Fruit fly (Drosophila melanogaster) whole organism, prepupa: ENCODE data around the gene CG32071.
A peak's percentile ranks its signal among the peaks of the same experiment; 100 is the strongest.

Experiments
- Blimp-1 ChIP-seq: fragments of 200-800 bp; sonication (Bioruptor generic); optimal IDR thresholded peaks from 3 replicates; lab custom pipeline; 2017; ENCODE audit warnings: missing biosample characterization, missing genetic modification characterization, mild to moderate bottlenecking, moderate library complexity, missing genetic modification reagents
- CG10669 ChIP-seq: fragments of 200-800 bp; sonication (Bioruptor generic); optimal IDR thresholded peaks from 3 replicates; lab custom pipeline; 2018; ENCODE audit warnings: missing biosample characterization, mild to moderate bottlenecking, missing genetic modification characterization, moderate library complexity
- CG15336 ChIP-seq: fragments of 200-800 bp; sonication (Bioruptor generic); IDR thresholded peaks from 2 replicates; pipeline ENCODE4 v1.3.6; 2022; ENCODE audit warnings: missing biosample characterization, missing genetic modification characterization
- CG1621 ChIP-seq: fragments of 200-800 bp; sonication (Bioruptor generic); optimal IDR thresholded peaks from 3 replicates; lab custom pipeline; 2018; ENCODE audit warnings: missing biosample characterization, mild to moderate bottlenecking, missing genetic modification characterization
- CG3032 ChIP-seq: fragments of 200-800 bp; optimal IDR thresholded peaks from 2 replicates; lab custom pipeline; 2019; ENCODE audit warnings: missing biosample characterization, mild to moderate bottlenecking, missing genetic modification characterization, moderate library complexity
- CG31627 ChIP-seq: fragments of 200-800 bp; sonication (Bioruptor generic); optimal IDR thresholded peaks from 3 replicates; lab custom pipeline; 2016; ENCODE audit warnings: missing biosample characterization, missing genetic modification characterization
- CG32006 ChIP-seq: fragments of 200-800 bp; sonication (Bioruptor generic); optimal IDR thresholded peaks from 3 replicates; lab custom pipeline; 2017; ENCODE audit warnings: missing biosample characterization, mild to moderate bottlenecking, missing genetic modification characterization
- CG6163 ChIP-seq: fragments of 200-800 bp; sonication (Bioruptor generic); IDR thresholded peaks from 3 replicates; pipeline ENCODE4 v1.3.6; 2022; ENCODE audit warnings: missing biosample characterization, missing genetic modification characterization
- CG6276 ChIP-seq: fragments of 200-800 bp; sonication (Bioruptor generic); optimal IDR thresholded peaks from 2 replicates; lab custom pipeline; 2017; ENCODE audit warnings: missing biosample characterization, mild to moderate bottlenecking, missing genetic modification characterization
- CG6808 ChIP-seq: fragments of 200-800 bp; sonication (Bioruptor generic); optimal IDR thresholded peaks from 3 replicates; lab custom pipeline; 2017; ENCODE audit warnings: missing biosample characterization, missing genetic modification characterization, mild to moderate bottlenecking, moderate library complexity, missing genetic modification reagents
- CG6854 ChIP-seq: fragments of 200-800 bp; sonication (Bioruptor generic); optimal IDR thresholded peaks from 2 replicates; lab custom pipeline; 2017; ENCODE audit warnings: missing biosample characterization, mild to moderate bottlenecking, missing genetic modification characterization
- CG7368 ChIP-seq: fragments of 200-800 bp; sonication (Bioruptor generic); optimal IDR thresholded peaks from 3 replicates; lab custom pipeline; 2016; ENCODE audit warnings: missing biosample characterization, missing genetic modification characterization
- CG8119 ChIP-seq: fragments of 200-800 bp; sonication (Bioruptor generic); IDR thresholded peaks from 3 replicates; pipeline ENCODE4 v1.3.6; 2022; ENCODE audit warnings: missing biosample characterization, missing genetic modification characterization
- CG9139 ChIP-seq: fragments of 200-800 bp; sonication (Bioruptor generic); optimal IDR thresholded peaks from 3 replicates; lab custom pipeline; 2017; ENCODE audit warnings: missing biosample characterization, mild to moderate bottlenecking, missing genetic modification characterization
- Eip75B ChIP-seq: fragments of 200-800 bp; sonication (Bioruptor generic); optimal IDR thresholded peaks from 3 replicates; lab custom pipeline; 2016; ENCODE audit warnings: missing biosample characterization, missing genetic modification characterization
- Eip78C ChIP-seq: fragments of 200-800 bp; sonication (Bioruptor generic); peaks from one replicate; lab custom pipeline; 2016; ENCODE audit warnings: missing biosample characterization, missing genetic modification characterization
- Eip93F ChIP-seq: fragments of 200-800 bp; sonication (Bioruptor generic); optimal IDR thresholded peaks from 2 replicates; lab custom pipeline; 2016; ENCODE audit warnings: missing biosample characterization, mild to moderate bottlenecking, missing genetic modification characterization
- Hr39 ChIP-seq: fragments of 200-800 bp; sonication (Bioruptor generic); optimal IDR thresholded peaks from 2 replicates; lab custom pipeline; 2016; ENCODE audit warnings: missing biosample characterization, missing genetic modification characterization
- Hr4 ChIP-seq: fragments of 200-800 bp; sonication (Bioruptor generic); optimal IDR thresholded peaks from 3 replicates; lab custom pipeline; 2016; ENCODE audit warnings: missing biosample characterization, missing genetic modification characterization
- Met ChIP-seq: fragments of 200-800 bp; sonication (Bioruptor generic); optimal IDR thresholded peaks from 3 replicates; lab custom pipeline; 2016; ENCODE audit warnings: missing biosample characterization, missing genetic modification characterization
- OdsH ChIP-seq: fragments of 200-800 bp; sonication (Bioruptor generic); optimal IDR thresholded peaks from 3 replicates; lab custom pipeline; 2016; ENCODE audit warnings: missing biosample characterization, missing genetic modification characterization
- Smox ChIP-seq: fragments of 200-800 bp; sonication (Bioruptor generic); optimal IDR thresholded peaks from 3 replicates; lab custom pipeline; 2016; ENCODE audit warnings: missing biosample characterization, missing genetic modification characterization
- Sox14 ChIP-seq: fragments of 200-800 bp; sonication (Bioruptor generic); optimal IDR thresholded peaks from 3 replicates; lab custom pipeline; 2016; ENCODE audit warnings: missing biosample characterization, missing genetic modification characterization
- Sox15 ChIP-seq: fragments of 200-800 bp; sonication (Bioruptor generic); optimal IDR thresholded peaks from 3 replicates; lab custom pipeline; 2016; ENCODE audit warnings: missing biosample characterization, missing genetic modification characterization
- dac ChIP-seq: fragments of 200-800 bp; sonication (Bioruptor generic); optimal IDR thresholded peaks from 2 replicates; lab custom pipeline; 2017; ENCODE audit warnings: missing biosample characterization, mild to moderate bottlenecking, missing genetic modification characterization
- dsx ChIP-seq: fragments of 200-800 bp; optimal IDR thresholded peaks from 3 replicates; lab custom pipeline; 2019; ENCODE audit warnings: missing biosample characterization, mild to moderate bottlenecking, missing genetic modification characterization, moderate library complexity; ENCODE audit not compliant: poor library complexity, severe bottlenecking
- eg ChIP-seq: fragments of 200-800 bp; sonication (Bioruptor generic); IDR thresholded peaks from 3 replicates; pipeline ENCODE4 v1.3.6; 2022; ENCODE audit warnings: missing biosample characterization, missing genetic modification characterization
- esn ChIP-seq: fragments of 200-800 bp; sonication (Bioruptor generic); optimal IDR thresholded peaks from 2 replicates; lab custom pipeline; 2016; ENCODE audit warnings: missing biosample characterization, mild to moderate bottlenecking, missing genetic modification characterization, moderate library complexity
- fkh ChIP-seq: fragments of 200-800 bp; sonication (Bioruptor generic); optimal IDR thresholded peaks from 3 replicates; lab custom pipeline; 2017; ENCODE audit warnings: missing biosample characterization, mild to moderate bottlenecking, missing genetic modification characterization, moderate library complexity
- lz ChIP-seq: fragments of 200-800 bp; sonication (Bioruptor generic); optimal IDR thresholded peaks from 3 replicates; lab custom pipeline; 2016; ENCODE audit warnings: missing biosample characterization, missing genetic modification characterization
- net ChIP-seq: fragments of 200-800 bp; sonication (Bioruptor generic); optimal IDR thresholded peaks from 3 replicates; lab custom pipeline; 2016; ENCODE audit warnings: missing biosample characterization, missing genetic modification characterization
- ss ChIP-seq, 2 experiments: fragments of 200-800 bp; sonication (Bioruptor generic); optimal IDR thresholded peaks; 2 replicates in 1 of 2; 3 replicates in 1 of 2; lab custom pipeline; 2017 to 2018; ENCODE audit warnings: mild to moderate bottlenecking in 2 of 2, missing biosample characterization in 2 of 2, missing genetic modification characterization in 2 of 2, moderate library complexity in 1 of 2
- svp ChIP-seq: fragments of 200-800 bp; sonication (Bioruptor generic); peaks from one replicate; lab custom pipeline; 2016; ENCODE audit warnings: missing biosample characterization, missing genetic modification characterization

CG32071 gene

DNA sequence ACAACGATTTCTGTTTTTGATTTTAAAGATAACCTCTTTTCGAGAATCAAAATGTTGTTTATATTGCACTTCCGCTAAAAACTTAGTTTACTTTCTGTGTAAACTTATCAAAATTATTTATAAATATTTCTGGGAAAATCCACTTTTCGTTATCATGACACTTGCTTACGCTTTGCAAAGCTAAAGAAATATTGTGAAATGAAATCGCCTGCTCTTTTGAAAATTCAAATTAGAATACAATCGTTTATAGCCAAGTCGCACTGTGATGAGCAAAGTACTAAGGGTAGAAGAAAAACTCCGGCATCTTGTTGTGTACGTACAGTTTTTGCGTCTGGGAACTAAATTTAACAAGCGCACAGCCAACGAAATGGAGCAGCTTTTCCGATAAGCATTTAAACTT, 20.8 kb upstream of the CG32071 start:
- TF ChIP-seq Smox (GFP tag; lab: Kevin White, UChicago) (no peak), CG31627 (GFP tag; lab: Kevin White, UChicago) (no peak), Hr4 (GFP tag; lab: Kevin White, UChicago) (peak; percentile 43), Eip78C (GFP tag; lab: Kevin White, UChicago) (peak; percentile 77), Met (GFP tag; lab: Kevin White, UChicago) (peak; percentile 15), esn (no peak)

dm6 chr3L:11123598-11124284, 20.1 kb upstream of the CG32071 start:
- peak; percentile 16 to 20 for TF ChIP-seq ss (GFP tag; optimal IDR thresholded peaks at IDR 0.05; lab: Kevin White, UChicago)
- TF ChIP-seq CG10669 (GFP tag; lab: Kevin White, UChicago): no peak
- peak; percentile 39; the same call in 1 of the 3 replicates for TF ChIP-seq CG6163 (GFP tag; lab: Robert Waterston, UW)
- TF ChIP-seq CG6276 (GFP tag; lab: Kevin White, UChicago): no peak
- TF ChIP-seq svp (GFP tag; lab: Kevin White, UChicago): peak; percentile 84
- TF ChIP-seq CG6854 (GFP tag; lab: Kevin White, UChicago): peak; percentile 16
- no peak for TF ChIP-seq Hr4 (GFP tag; lab: Kevin White, UChicago)
- peak; percentile 88 for TF ChIP-seq Sox14 (GFP tag; lab: Kevin White, UChicago)
- TF ChIP-seq CG15336 (GFP tag; lab: Robert Waterston, UW): 0 out of 2 replicates have a peak, but pooled peaks have one; percentile 8
- no peak for TF ChIP-seq Blimp-1 (GFP tag; lab: Kevin White, UChicago)

- TF ChIP-seq dsx (peak; percentile 58), Hr39 (peak; percentile 2), CG8119 (GFP tag; lab: Robert Waterston, UW) (peak; percentile 60; the same call in 2 of the 3 replicates), Sox15 (GFP tag; lab: Kevin White, UChicago) (no peak), Sox14 (GFP tag; lab: Kevin White, UChicago) (peak; percentile 78), fkh (GFP tag; lab: Kevin White, UChicago) (peak; percentile 18), CG3032 (tag; lab: Kevin White, UChicago) (peak; percentile 41), lz (GFP tag; lab: Kevin White, UChicago) (peak; percentile 8), CG15336 (GFP tag; lab: Robert Waterston, UW) (0 out of 2 replicates have a peak, but pooled peaks have one; percentile 40), CG7368 (GFP tag; lab: Kevin White, UChicago) (no peak), eg (GFP tag; lab: Robert Waterston, UW) (peak; percentile 70; the same call in 1 of the 3 replicates), CG1621 (tag; lab: Kevin White, UChicago) (peak; percentile 65), CG6808 (peak; percentile 3), CG9139 (GFP tag; lab: Kevin White, UChicago) (no peak), Hr4 (GFP tag; lab: Kevin White, UChicago) (no peak), Eip78C (GFP tag; lab: Kevin White, UChicago) (peak; percentile 30), CG6163 (GFP tag; lab: Robert Waterston, UW) (peak; percentile 64; the same call in 2 of the 3 replicates), CG32006 (GFP tag; lab: Kevin White, UChicago) (peak; percentile 27), dac (peak; percentile 36), Blimp-1 (GFP tag; lab: Kevin White, UChicago) (no peak), ss (GFP tag; optimal IDR thresholded peaks at IDR 0.05; lab: Kevin White, UChicago) (peak in 1 of 2 experiments; percentile 23), Eip75B (GFP tag; lab: Kevin White, UChicago) (peak; percentile 7), net (GFP tag; lab: Kevin White, UChicago) (peak; percentile 26), svp (GFP tag; lab: Kevin White, UChicago) (peak; percentile 57), Eip93F (no peak), OdsH (GFP tag; lab: Kevin White, UChicago) (peak; percentile 12), CG31627 (GFP tag; lab: Kevin White, UChicago) (peak; percentile 36)
Measured at dm6 chr3L:11123088-11123487, 19.4 kb upstream of the CG32071 start, which contains the start of the genes Ufd1 and NaPi-III. TSS of gene Ufd1 (minus strand) at chr3L:11123216. TSS of gene NaPi-III (plus strand) at chr3L:11123348.
